Fruit fly (Drosophila melanogaster) whole organism, embryonic: ENCODE results near the gene stg.

Experiments used
- CG10209 ChIP-seq: fragments of 200-800 bp; sonication (Bioruptor generic); optimal IDR thresholded peaks from 3 replicates; lab custom pipeline; 2017; ENCODE audit warnings: missing biosample characterization, mild to moderate bottlenecking, missing genetic modification characterization, missing genetic modification reagents
- CG10366 ChIP-seq: fragments of 200-800 bp; sonication (Bioruptor generic); IDR thresholded peaks from 2 replicates; pipeline ENCODE4 v1.3.6; 2022; ENCODE audit warnings: missing biosample characterization, missing genetic modification characterization
- CG10959 ChIP-seq: fragments of 200-800 bp; sonication (Bioruptor generic); IDR thresholded peaks from 2 replicates; pipeline ENCODE4 v1.3.6; 2022; ENCODE audit warnings: missing biosample characterization, missing genetic modification characterization
- CG11398 ChIP-seq: fragments of 200-800 bp; sonication (Bioruptor generic); optimal IDR thresholded peaks from 2 replicates; lab custom pipeline; 2016; ENCODE audit warnings: missing biosample characterization, missing genetic modification characterization
- CG1233 ChIP-seq: fragments of 200-800 bp; sonication (Bioruptor generic); optimal IDR thresholded peaks from 4 replicates; lab custom pipeline; 2018; ENCODE audit warnings: missing biosample characterization, mild to moderate bottlenecking, missing genetic modification characterization
- CG12942 ChIP-seq: fragments of 200-800 bp; sonication (Bioruptor generic); optimal IDR thresholded peaks from 3 replicates; lab custom pipeline; 2016; ENCODE audit warnings: missing biosample characterization, missing genetic modification characterization
- CG13296 ChIP-seq: fragments of 200-800 bp; sonication (Bioruptor generic); optimal IDR thresholded peaks from 3 replicates; lab custom pipeline; 2018; ENCODE audit warnings: missing biosample characterization, mild to moderate bottlenecking, missing genetic modification characterization
- CG14014 ChIP-seq: fragments of 200-800 bp; sonication (Bioruptor generic); IDR thresholded peaks from 2 replicates; pipeline ENCODE4 v1.3.6; 2022; ENCODE audit warnings: missing biosample characterization, missing genetic modification characterization
- CG14441 ChIP-seq: fragments of 200-800 bp; sonication (Bioruptor generic); IDR thresholded peaks from 2 replicates; pipeline ENCODE4 v1.3.6; 2022; ENCODE audit warnings: missing biosample characterization, missing genetic modification characterization
- CG14710 ChIP-seq: fragments of 200-800 bp; sonication (Bioruptor generic); optimal IDR thresholded peaks from 3 replicates; lab custom pipeline; 2019; ENCODE audit warnings: missing biosample characterization, mild to moderate bottlenecking, missing genetic modification characterization, moderate library complexity
- CG15269 ChIP-seq: fragments of 200-800 bp; sonication (Bioruptor generic); optimal IDR thresholded peaks from 2 replicates; lab custom pipeline; 2018; ENCODE audit warnings: missing biosample characterization, mild to moderate bottlenecking, missing genetic modification characterization, moderate library complexity
- CG15696 ChIP-seq: fragments of 200-800 bp; sonication (Bioruptor generic); optimal IDR thresholded peaks from 2 replicates; lab custom pipeline; 2019; ENCODE audit warnings: missing biosample characterization, mild to moderate bottlenecking, missing genetic modification characterization, moderate library complexity
- CG16779 ChIP-seq: fragments of 200-800 bp; sonication (Bioruptor generic); IDR thresholded peaks from 2 replicates; pipeline ENCODE4 v1.3.6; 2022; ENCODE audit warnings: missing biosample characterization, missing genetic modification characterization
- CG17359 ChIP-seq: fragments of 200-800 bp; sonication (Bioruptor generic); optimal IDR thresholded peaks from 3 replicates; lab custom pipeline; 2018; ENCODE audit warnings: missing biosample characterization, mild to moderate bottlenecking, missing genetic modification characterization, moderate library complexity
- CG1792 ChIP-seq: fragments of 200-800 bp; sonication (Bioruptor generic); optimal IDR thresholded peaks from 2 replicates; lab custom pipeline; 2016; ENCODE audit warnings: missing biosample characterization, missing genetic modification characterization
- CG18011 ChIP-seq: fragments of 200-800 bp; sonication (Bioruptor generic); optimal IDR thresholded peaks from 2 replicates; lab custom pipeline; 2017; ENCODE audit warnings: missing biosample characterization, missing genetic modification characterization, mild to moderate bottlenecking, moderate library complexity, missing genotype
- CG18599 ChIP-seq: fragments of 200-800 bp; sonication (Bioruptor generic); optimal IDR thresholded peaks from 3 replicates; lab custom pipeline; 2017; ENCODE audit warnings: missing biosample characterization, missing genetic modification characterization, mild to moderate bottlenecking, moderate library complexity, missing genetic modification reagents
- CG30403 ChIP-seq: fragments of 200-800 bp; sonication (Bioruptor generic); optimal IDR thresholded peaks from 3 replicates; lab custom pipeline; 2016; ENCODE audit warnings: missing biosample characterization, missing genetic modification characterization
- CG31441 ChIP-seq: fragments of 200-800 bp; sonication (Bioruptor generic); IDR thresholded peaks from 2 replicates; pipeline ENCODE4 v1.3.6; 2022; ENCODE audit warnings: missing biosample characterization, missing genetic modification characterization
- CG4328 ChIP-seq: fragments of 200-800 bp; sonication (Bioruptor generic); optimal IDR thresholded peaks from 3 replicates; lab custom pipeline; 2017; ENCODE audit warnings: missing biosample characterization, missing genetic modification reagents, missing genetic modification characterization
- CG7987 ChIP-seq: fragments of 200-800 bp; sonication (Bioruptor generic); optimal IDR thresholded peaks from 2 replicates; lab custom pipeline; 2018; ENCODE audit warnings: missing biosample characterization, mild to moderate bottlenecking, missing genetic modification characterization, moderate library complexity
- CG8924 ChIP-seq: fragments of 200-800 bp; optimal IDR thresholded peaks from 3 replicates; lab custom pipeline; 2019; ENCODE audit warnings: missing biosample characterization, mild to moderate bottlenecking, missing genetic modification characterization, moderate library complexity
- CG9609 ChIP-seq: fragments of 200-800 bp; sonication (Bioruptor generic); optimal IDR thresholded peaks from 3 replicates; lab custom pipeline; 2016; ENCODE audit warnings: missing biosample characterization, missing genetic modification characterization
- Dfd ChIP-seq, 2 experiments: fragments of >200 bp; optimal IDR thresholded peaks; 2 replicates each; lab custom pipeline; 2017; ENCODE audit warnings: missing biosample characterization in 2 of 2, missing genetic modification characterization in 2 of 2
- Dp ChIP-seq: fragments of 200-800 bp; sonication (Bioruptor generic); optimal IDR thresholded peaks from 2 replicates; lab custom pipeline; 2018; ENCODE audit warnings: missing biosample characterization, mild to moderate bottlenecking, missing genetic modification characterization, moderate library complexity
- Drgx ChIP-seq: fragments of 200-800 bp; sonication (Bioruptor generic); IDR thresholded peaks from 2 replicates; pipeline ENCODE4 v1.3.6; 2022; ENCODE audit warnings: missing biosample characterization, missing genetic modification characterization
- Ets97D ChIP-seq: fragments of 200-800 bp; sonication (Bioruptor generic); optimal IDR thresholded peaks from 3 replicates; lab custom pipeline; 2016; ENCODE audit warnings: missing biosample characterization, missing genetic modification characterization
- Hr51 ChIP-seq, 2 experiments: fragments of 200-800 bp; sonication (Bioruptor generic); optimal IDR thresholded peaks; 2 replicates in 1 of 2; 3 replicates in 1 of 2; lab custom pipeline; 2016 to 2018; ENCODE audit warnings: missing biosample characterization in 2 of 2, missing genetic modification characterization in 2 of 2, mild to moderate bottlenecking in 1 of 2, moderate library complexity in 1 of 2
- Nf-YB ChIP-seq: fragments of 200-800 bp; sonication (Bioruptor generic); optimal IDR thresholded peaks from 3 replicates; lab custom pipeline; 2019; ENCODE audit warnings: missing biosample characterization, mild to moderate bottlenecking, missing genetic modification characterization, moderate library complexity
- Pdp1 ChIP-seq, 2 experiments: fragments of 200-800 bp; sonication (Bioruptor generic); optimal IDR thresholded peaks; 3 replicates each; lab custom pipeline; 2016; ENCODE audit warnings: missing biosample characterization in 2 of 2, missing genetic modification characterization in 2 of 2, mild to moderate bottlenecking in 1 of 2, moderate library complexity in 1 of 2
- Ptx1 ChIP-seq: fragments of 200-800 bp; sonication (Bioruptor generic); IDR thresholded peaks from 2 replicates; pipeline ENCODE4 v1.3.6; 2022; ENCODE audit warnings: missing biosample characterization, missing genetic modification characterization
- Ravus ChIP-seq: fragments of 200-800 bp; sonication (Bioruptor generic); IDR thresholded peaks from 2 replicates; pipeline ENCODE4 v1.3.6; 2022; ENCODE audit warnings: missing biosample characterization, missing genetic modification characterization
- al ChIP-seq: fragments of 200-800 bp; sonication (Bioruptor generic); IDR thresholded peaks from 2 replicates; pipeline ENCODE4 v1.3.6; 2022; ENCODE audit warnings: missing biosample characterization, missing genetic modification characterization
- bsh ChIP-seq, 2 experiments: fragments of 200-800 bp; sonication (Bioruptor generic); optimal IDR thresholded peaks; 2 replicates each; lab custom pipeline; 2017 to 2018; ENCODE audit warnings: mild to moderate bottlenecking in 2 of 2, missing biosample characterization in 2 of 2, missing genetic modification characterization in 2 of 2, moderate library complexity in 1 of 2
- crc ChIP-seq: fragments of 200-800 bp; sonication (Bioruptor generic); optimal IDR thresholded peaks from 2 replicates; lab custom pipeline; 2016; ENCODE audit warnings: missing biosample characterization, missing genetic modification characterization
- disco-r ChIP-seq: fragments of 200-800 bp; sonication (Bioruptor generic); optimal IDR thresholded peaks from 2 replicates; lab custom pipeline; 2016; ENCODE audit warnings: missing biosample characterization, missing genetic modification characterization
- eyg ChIP-seq: fragments of 200-800 bp; sonication (Bioruptor generic); optimal IDR thresholded peaks from 3 replicates; lab custom pipeline; 2016; ENCODE audit warnings: missing biosample characterization, missing genetic modification characterization
- inv ChIP-seq: fragments of 200-800 bp; sonication (Bioruptor generic); IDR thresholded peaks from 2 replicates; pipeline ENCODE4 v1.3.6; 2022; ENCODE audit warnings: missing biosample characterization, missing genetic modification characterization; ENCODE audit not compliant: partially characterized antibody
- lbe ChIP-seq: fragments of 200-800 bp; sonication (Bioruptor generic); optimal IDR thresholded peaks from 2 replicates; lab custom pipeline; 2016; ENCODE audit warnings: missing biosample characterization, mild to moderate bottlenecking, missing genetic modification characterization
- maf-S ChIP-seq: fragments of 200-800 bp; sonication (Bioruptor generic); optimal IDR thresholded peaks from 2 replicates; lab custom pipeline; 2016; ENCODE audit warnings: missing biosample characterization, missing genetic modification characterization
- otp ChIP-seq: fragments of 200-800 bp; sonication (Bioruptor generic); IDR thresholded peaks from 3 replicates; pipeline ENCODE4, ENCODE4 v1.3.6; 2022; ENCODE audit warnings: missing biosample characterization, missing genetic modification characterization
- p53 ChIP-seq: fragments of 200-800 bp; sonication (Bioruptor generic); optimal IDR thresholded peaks from 2 replicates; lab custom pipeline; 2016; ENCODE audit warnings: missing biosample characterization, missing genetic modification characterization
- ranshi ChIP-seq: fragments of 200-800 bp; sonication (Bioruptor generic); IDR thresholded peaks from 2 replicates; pipeline ENCODE4 v1.3.6; 2022; ENCODE audit warnings: missing biosample characterization, missing genetic modification characterization
- row ChIP-seq: fragments of 200-800 bp; sonication (Bioruptor generic); IDR thresholded peaks from 3 replicates; pipeline ENCODE4 v1.3.6; 2022; ENCODE audit warnings: missing biosample characterization, missing genetic modification characterization
- seq ChIP-seq: fragments of 200-800 bp; sonication (Bioruptor generic); IDR thresholded peaks from 2 replicates; pipeline ENCODE4 v1.3.6; 2022; ENCODE audit warnings: missing biosample characterization, missing genetic modification characterization
- slbo ChIP-seq: fragments of 200-800 bp; sonication (Bioruptor generic); IDR thresholded peaks from 2 replicates; pipeline ENCODE4 v1.3.6; 2022; ENCODE audit warnings: missing biosample characterization, missing genetic modification characterization
- unc-4 ChIP-seq: fragments of 200-800 bp; sonication (Bioruptor generic); IDR thresholded peaks from 2 replicates; pipeline ENCODE4 v1.3.6; 2022; ENCODE audit warnings: missing biosample characterization, missing genetic modification characterization; ENCODE audit not compliant: partially characterized antibody
- usp ChIP-seq: fragments of >200 bp; optimal IDR thresholded peaks from 2 replicates; lab custom pipeline; 2017; ENCODE audit warnings: missing biosample characterization, missing genetic modification characterization
- z ChIP-seq: fragments of 200-800 bp; sonication (Bioruptor generic); IDR thresholded peaks from 3 replicates; pipeline ENCODE4 v1.3.6; 2022; ENCODE audit warnings: missing biosample characterization, missing genetic modification characterization

The stg gene

DNA sequence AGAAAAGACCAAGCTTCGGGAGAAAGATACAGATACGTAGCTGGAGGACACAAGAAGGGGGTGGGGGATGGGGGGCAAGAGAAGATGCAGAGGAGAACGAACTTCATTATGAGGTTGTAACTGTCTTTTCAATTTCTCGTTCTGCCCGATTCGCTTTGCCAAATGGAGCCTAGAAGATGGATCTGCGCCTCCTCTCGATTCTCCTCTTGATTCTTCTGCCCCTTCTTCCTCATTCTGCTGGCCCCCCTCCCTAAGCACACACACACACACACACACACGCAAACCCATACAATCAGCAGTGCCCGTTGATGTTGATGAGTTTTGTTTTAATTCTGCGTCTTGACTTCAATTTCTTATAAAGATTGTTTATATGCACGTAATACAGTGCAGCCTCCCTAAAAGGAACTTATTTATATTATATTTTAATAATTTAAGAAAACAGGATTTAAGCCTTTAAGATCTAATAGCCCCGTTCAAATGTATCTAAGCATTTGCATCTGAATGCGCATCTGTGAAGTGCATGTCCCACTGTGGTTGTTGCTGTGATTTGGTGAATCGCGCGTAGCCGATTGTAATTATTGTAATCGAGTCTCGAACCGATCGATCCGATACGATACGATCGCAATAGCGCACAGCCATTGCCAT lies 48.5 kb downstream of the stg start (continued):
- peak; percentile 1; the same call in 1 of the 2 replicates for TF ChIP-seq Ravus (GFP tag; lab: Robert Waterston, UW)
- TF ChIP-seq CG31441 (GFP tag; lab: Robert Waterston, UW), result peak; percentile 51; the same call in 1 of the 2 replicates
- TF ChIP-seq row (GFP tag; lab: Robert Waterston, UW), result peak; percentile 86
- peak in 1 of 2 experiments; percentile 31 for TF ChIP-seq Pdp1 (GFP tag; optimal IDR thresholded peaks at IDR 0.05; lab: Kevin White, UChicago)
- TF ChIP-seq Hr51 (GFP tag; optimal IDR thresholded peaks at IDR 0.05; lab: Kevin White, UChicago), result peak in 1 of 2 experiments; percentile 71
- peak; percentile 23 for TF ChIP-seq CG14710 (tag; lab: Kevin White, UChicago)
- TF ChIP-seq seq, result peak; percentile 69; the same call in 1 of the 2 replicates
- TF ChIP-seq CG10209, result peak; percentile 44
- TF ChIP-seq CG13296 (GFP tag; lab: Kevin White, UChicago), result peak; percentile 67
- TF ChIP-seq CG8924 (tag; lab: Kevin White, UChicago), result peak; percentile 65
- no peak for TF ChIP-seq maf-S
- no peak for TF ChIP-seq CG18011 (GFP tag; lab: Kevin White, UChicago)
- peak; percentile 82 for TF ChIP-seq Ptx1 (GFP tag; lab: Robert Waterston, UW)
- TF ChIP-seq CG14014 (GFP tag; lab: Robert Waterston, UW), result peak; percentile 83
- peak; percentile 60 to 87 for TF ChIP-seq bsh (GFP tag; optimal IDR thresholded peaks at IDR 0.05; lab: Kevin White, UChicago)
- TF ChIP-seq z (GFP tag; lab: Robert Waterston, UW), result no peak
- no peak for TF ChIP-seq usp
- no peak for TF ChIP-seq unc-4 (GFP tag; lab: Robert Waterston, UW)
- peak; percentile 3 for TF ChIP-seq CG4328 (GFP tag; lab: Kevin White, UChicago)
- peak; percentile 86 for TF ChIP-seq CG14441 (GFP tag; lab: Robert Waterston, UW)
- TF ChIP-seq CG1792 (GFP tag; lab: Kevin White, UChicago), result no peak
- TF ChIP-seq CG17359 (tag; lab: Kevin White, UChicago), result peak; percentile 72
- peak; percentile 62 for TF ChIP-seq CG18599 (GFP tag; lab: Kevin White, UChicago)
- TF ChIP-seq CG10366, result peak; percentile 73
- TF ChIP-seq CG11398 (GFP tag; lab: Kevin White, UChicago), result no peak
- peak; percentile 63; the same call in 1 of the 3 replicates for TF ChIP-seq otp (GFP tag; lab: Robert Waterston, UW)
- TF ChIP-seq ranshi (GFP tag; lab: Robert Waterston, UW), result peak; percentile 78
- TF ChIP-seq CG15269 (tag; lab: Kevin White, UChicago), result peak; percentile 86
- no peak for TF ChIP-seq inv
- TF ChIP-seq crc, result no peak
- TF ChIP-seq Dfd (GFP tag; optimal IDR thresholded peaks at IDR 0.05; lab: Kevin White, UChicago), result no peak
- TF ChIP-seq Ets97D (GFP tag; lab: Kevin White, UChicago), result no peak
- no peak for TF ChIP-seq CG9609 (GFP tag; lab: Kevin White, UChicago)
- peak; percentile 0 for TF ChIP-seq Nf-YB (GFP tag; lab: Kevin White, UChicago)
- TF ChIP-seq Dp (GFP tag; lab: Kevin White, UChicago), result no peak
- TF ChIP-seq slbo (GFP tag; lab: Robert Waterston, UW), result peak; percentile 80
- peak; percentile 37 for TF ChIP-seq CG15696 (tag; lab: Kevin White, UChicago)
- peak; percentile 39 for TF ChIP-seq al
- TF ChIP-seq Drgx (GFP tag; lab: Robert Waterston, UW), result peak; percentile 88
- TF ChIP-seq CG10959, result peak; percentile 32; the same call in 1 of the 2 replicates
- peak; percentile 33 for TF ChIP-seq CG30403
- TF ChIP-seq CG7987, result peak; percentile 11
- TF ChIP-seq CG1233 (GFP tag; lab: Kevin White, UChicago), result peak; percentile 47
- no peak for TF ChIP-seq p53 (GFP tag; lab: Kevin White, UChicago)
- peak; percentile 26 for TF ChIP-seq CG12942 (GFP tag; lab: Kevin White, UChicago)
- TF ChIP-seq lbe (GFP tag; lab: Kevin White, UChicago), result peak; percentile 75
- no peak for TF ChIP-seq disco-r (GFP tag; lab: Kevin White, UChicago)
- TF ChIP-seq CG16779 (GFP tag; lab: Robert Waterston, UW), result no peak
- TF ChIP-seq eyg (GFP tag; lab: Kevin White, UChicago), result no peak
